Worm (Caenorhabditis elegans) whole organism, L4 larva: Measurements from ENCODE around the gene clec-218.

Source experiments
- F26F4.8 ChIP-seq: fragments of 200-800 bp; sonication (Bioruptor generic); conservative IDR thresholded peaks from 2 replicates; pipeline ENCODE4 v1.3.6; 2022; ENCODE audit warnings: missing genetic modification characterization, missing compliant biosample characterization
- Y105C5A.15 ChIP-seq: fragments of 200-800 bp; sonication (Bioruptor generic); IDR thresholded peaks from 2 replicates; pipeline ENCODE4 v1.3.6; 2022; ENCODE audit warnings: missing genetic modification characterization, missing compliant biosample characterization
- Y48G9A.11 ChIP-seq: fragments of 200-800 bp; sonication (Bioruptor generic); IDR thresholded peaks from 2 replicates; pipeline ENCODE4 v1.3.6; 2022; ENCODE audit warnings: missing genetic modification reagents, missing genetic modification characterization, missing compliant biosample characterization
- ZK337.2 ChIP-seq: fragments of 200-800 bp; sonication (Bioruptor generic); IDR thresholded peaks from 2 replicates; pipeline ENCODE4 v1.3.6; 2022; ENCODE audit warnings: missing genetic modification reagents, missing genetic modification characterization, missing compliant biosample characterization
- aha-1 ChIP-seq: fragments of 150-350 bp; peaks from one replicate; lab custom pipeline; 2014; ENCODE audit warnings: missing biosample characterization, missing genetic modification characterization
- ama-1 ChIP-seq: fragments of 150-350 bp; optimal IDR thresholded peaks from 2 replicates; lab custom pipeline; 2014; ENCODE audit warnings: inconsistent platforms, mixed read lengths
- arid-1 ChIP-seq: fragments of 200-800 bp; sonication (Bioruptor generic); conservative IDR thresholded peaks from 2 replicates; pipeline ENCODE4 v1.3.6; 2022; ENCODE audit warnings: missing genetic modification reagents, missing genetic modification characterization, missing compliant biosample characterization
- ceh-28 ChIP-seq: fragments of 150-350 bp; optimal IDR thresholded peaks from 2 replicates; lab custom pipeline; 2014; ENCODE audit warnings: missing biosample characterization, missing genetic modification reagents, missing genetic modification characterization
- ceh-32 ChIP-seq: sonication (generic microtip); optimal IDR thresholded peaks from 2 replicates; lab custom pipeline; 2016; ENCODE audit warnings: mild to moderate bottlenecking, missing genetic modification characterization, missing compliant biosample characterization; ENCODE audit not compliant: poor library complexity
- ces-1 ChIP-seq: fragments of 150-350 bp; sonication (generic microtip); optimal IDR thresholded peaks from 4 replicates; lab custom pipeline; 2014; ENCODE audit warnings: missing biosample characterization, missing genetic modification reagents, missing genetic modification characterization
- daf-12 ChIP-seq: fragments of 150-350 bp; optimal IDR thresholded peaks from 2 replicates; lab custom pipeline; 2014; ENCODE audit warnings: missing biosample characterization, missing genetic modification reagents, missing genetic modification characterization
- daf-19 ChIP-seq: fragments of 200-800 bp; sonication (Bioruptor generic); conservative IDR thresholded peaks from 2 replicates; pipeline ENCODE4 v1.3.6; 2022; ENCODE audit warnings: missing genetic modification characterization, missing compliant biosample characterization
- dmd-6 ChIP-seq: fragments of 200-800 bp; sonication (Bioruptor generic); IDR thresholded peaks from 2 replicates; pipeline ENCODE4 v1.3.6; 2022; ENCODE audit warnings: missing genetic modification reagents, missing genetic modification characterization, missing compliant biosample characterization
- dmd-9 ChIP-seq: fragments of 200-800 bp; sonication (Bioruptor generic); IDR thresholded peaks from 2 replicates; pipeline ENCODE4 v1.3.6; 2022; ENCODE audit warnings: missing genetic modification reagents, missing genetic modification characterization, missing compliant biosample characterization
- dpl-1 ChIP-seq: fragments of 150-350 bp; optimal IDR thresholded peaks from 2 replicates; lab custom pipeline; 2014; ENCODE audit warnings: missing biosample characterization, missing genetic modification reagents, missing genetic modification characterization
- dve-1 ChIP-seq: sonication (generic microtip); optimal IDR thresholded peaks from 2 replicates; lab custom pipeline; 2017; ENCODE audit warnings: antibody characterized with exemption, mild to moderate bottlenecking, missing genetic modification characterization, missing compliant biosample characterization; ENCODE audit not compliant: insufficient read depth
- egl-43 ChIP-seq: fragments of 200-800 bp; sonication (Bioruptor generic); IDR thresholded peaks from 2 replicates; pipeline ENCODE4 v1.3.6; 2022; ENCODE audit warnings: missing genetic modification reagents, missing genetic modification characterization, missing compliant biosample characterization
- fkh-10 ChIP-seq: fragments of 150-350 bp; optimal IDR thresholded peaks from 2 replicates; lab custom pipeline; 2014; ENCODE audit warnings: missing biosample characterization, missing genetic modification reagents, missing genetic modification characterization
- gei-8 ChIP-seq: fragments of 200-800 bp; sonication (Bioruptor generic); optimal IDR thresholded peaks from 2 replicates; lab custom pipeline; 2018; ENCODE audit warnings: mild to moderate bottlenecking, missing genetic modification characterization, missing compliant biosample characterization
- hif-1 ChIP-seq, 2 experiments: sonication (generic microtip); optimal IDR thresholded peaks; 2 replicates each; lab custom pipeline; 2016 to 2017; ENCODE audit warnings: missing compliant biosample characterization in 2 of 2, missing genetic modification characterization in 2 of 2, missing genetic modification reagents in 2 of 2, missing genotype in 2 of 2, mild to moderate bottlenecking in 1 of 2
- hlh-11 ChIP-seq: fragments of 200-800 bp; sonication (Bioruptor generic); optimal IDR thresholded peaks from 2 replicates; lab custom pipeline; 2018; ENCODE audit warnings: mild to moderate bottlenecking, missing genetic modification characterization, missing compliant biosample characterization
- hmg-1.1 ChIP-seq: fragments of 200-800 bp; sonication (Bioruptor generic); IDR thresholded peaks from 2 replicates; pipeline ENCODE4 v1.3.6; 2022; ENCODE audit warnings: missing genetic modification reagents, missing genetic modification characterization, missing compliant biosample characterization
- lim-7 ChIP-seq: fragments of 200-800 bp; sonication (Bioruptor generic); IDR thresholded peaks from 2 replicates; pipeline ENCODE4 v1.3.6; 2022; ENCODE audit warnings: missing genetic modification characterization, missing compliant biosample characterization
- lin-15B ChIP-seq: fragments of 150-350 bp; sonication (generic microtip); optimal IDR thresholded peaks from 3 replicates; lab custom pipeline; 2014; ENCODE audit warnings: missing biosample characterization, missing genetic modification characterization
- lin-38 ChIP-seq: fragments of 200-800 bp; sonication (Bioruptor generic); IDR thresholded peaks from 2 replicates; pipeline ENCODE4 v1.3.6; 2022; ENCODE audit warnings: missing genetic modification reagents, missing genetic modification characterization, missing compliant biosample characterization
- lin-39 ChIP-seq: fragments of 150-350 bp; optimal IDR thresholded peaks from 2 replicates; lab custom pipeline; 2014; ENCODE audit warnings: missing biosample characterization, missing genetic modification reagents, missing genetic modification characterization
- madf-9 ChIP-seq: fragments of 200-800 bp; sonication (Bioruptor generic); conservative IDR thresholded peaks from 2 replicates; pipeline ENCODE4 v1.3.6; 2022; ENCODE audit warnings: missing genetic modification reagents, missing genetic modification characterization, missing compliant biosample characterization
- mdl-1 ChIP-seq, 2 experiments: fragments of 150-350 bp in 1 of 2; sonication (generic microtip) in 1 of 2; optimal IDR thresholded peaks; 2 replicates each; lab custom pipeline; 2014 to 2017; ENCODE audit warnings: missing biosample characterization in 2 of 2, missing genetic modification characterization in 2 of 2
- mdt-29 ChIP-seq: fragments of 200-800 bp; sonication (Bioruptor generic); IDR thresholded peaks from 2 replicates; pipeline ENCODE4 v1.3.6; 2022; ENCODE audit warnings: missing genetic modification reagents, missing genetic modification characterization, missing compliant biosample characterization
- mep-1 ChIP-seq: fragments of 150-350 bp; sonication (generic microtip); optimal IDR thresholded peaks from 3 replicates; lab custom pipeline; 2014; ENCODE audit warnings: missing biosample characterization, missing genetic modification characterization
- mes-2 ChIP-seq: sonication (generic microtip); optimal IDR thresholded peaks from 2 replicates; lab custom pipeline; 2016; ENCODE audit warnings: missing genotype, mild to moderate bottlenecking, missing genetic modification characterization, missing compliant biosample characterization; ENCODE audit not compliant: poor library complexity, severe bottlenecking
- mxl-2 ChIP-seq: fragments of 200-800 bp; sonication (Bioruptor generic); conservative IDR thresholded peaks from 2 replicates; pipeline ENCODE4 v1.3.6; 2022; ENCODE audit warnings: missing genetic modification reagents, missing genetic modification characterization, missing compliant biosample characterization
- nhr-11 ChIP-seq: fragments of 150-350 bp; optimal IDR thresholded peaks from 2 replicates; lab custom pipeline; 2014; ENCODE audit warnings: missing biosample characterization, missing genetic modification characterization
- nhr-237 ChIP-seq: sonication (generic microtip); optimal IDR thresholded peaks from 2 replicates; lab custom pipeline; 2017; ENCODE audit warnings: missing biosample characterization, missing genetic modification characterization
- nhr-25 ChIP-seq: sonication (generic microtip); optimal IDR thresholded peaks from 2 replicates; lab custom pipeline; 2017; ENCODE audit warnings: missing genetic modification characterization, mild to moderate bottlenecking, missing compliant biosample characterization, antibody characterized with exemption, moderate library complexity, borderline replicate concordance; ENCODE audit not compliant: insufficient read depth
- nhr-48 ChIP-seq: sonication (generic microtip); optimal IDR thresholded peaks from 2 replicates; lab custom pipeline; 2016; ENCODE audit warnings: mild to moderate bottlenecking, missing genetic modification characterization, missing compliant biosample characterization
- nhr-6 ChIP-seq: fragments of 150-350 bp; optimal IDR thresholded peaks from 2 replicates; lab custom pipeline; 2014; ENCODE audit warnings: missing biosample characterization, missing genetic modification characterization
- pha-4 ChIP-seq, 2 experiments: fragments of 150-350 bp in 1 of 2; fragments of 200-800 bp in 1 of 2; sonication (Bioruptor generic) in 1 of 2; IDR thresholded peaks in 1 of 2; optimal IDR thresholded peaks in 1 of 2; 2 replicates each; pipeline versions ENCODE4 v1.3.6 to Lab custom; 2014 to 2022; ENCODE audit warnings: missing genetic modification characterization in 2 of 2, missing genetic modification reagents in 2 of 2, missing biosample characterization in 1 of 2, missing compliant biosample characterization in 1 of 2
- php-3 ChIP-seq: fragments of 200-800 bp; sonication (Bioruptor generic); IDR thresholded peaks from 2 replicates; pipeline ENCODE4 v1.3.6; 2022; ENCODE audit warnings: missing genetic modification reagents, missing genetic modification characterization, missing compliant biosample characterization
- pqm-1 ChIP-seq: sonication (generic microtip); optimal IDR thresholded peaks from 2 replicates; lab custom pipeline; 2017; ENCODE audit warnings: missing biosample characterization, missing genetic modification characterization
- rbr-2 ChIP-seq: sonication (generic microtip); optimal IDR thresholded peaks from 2 replicates; lab custom pipeline; 2016; ENCODE audit warnings: missing genotype, missing genetic modification characterization, missing compliant biosample characterization
- snpc-4 ChIP-seq: fragments of 150-350 bp; optimal IDR thresholded peaks from 2 replicates; lab custom pipeline; 2014; ENCODE audit warnings: missing biosample characterization, missing genetic modification characterization
- spr-3 ChIP-seq: fragments of 200-800 bp; sonication (Bioruptor generic); optimal IDR thresholded peaks from 2 replicates; lab custom pipeline; 2018; ENCODE audit warnings: mild to moderate bottlenecking, missing genetic modification characterization, missing compliant biosample characterization
- tag-97 ChIP-seq: fragments of 200-800 bp; sonication (Bioruptor generic); IDR thresholded peaks from 2 replicates; pipeline ENCODE4 v1.3.6; 2022; ENCODE audit warnings: missing genetic modification characterization, missing compliant biosample characterization
- unc-62 ChIP-seq, 3 experiments: fragments of 150-350 bp in 1 of 3; sonication (generic microtip); optimal IDR thresholded peaks in 2 of 3; peaks in 1 of 3; 1 replicate in 1 of 3; 2 replicates in 2 of 3; lab custom pipeline; 2014 to 2017; ENCODE audit warnings: missing biosample characterization in 3 of 3, missing genetic modification characterization in 3 of 3, missing genetic modification reagents in 3 of 3, missing genotype in 1 of 3

Gene clec-218

DNA sequence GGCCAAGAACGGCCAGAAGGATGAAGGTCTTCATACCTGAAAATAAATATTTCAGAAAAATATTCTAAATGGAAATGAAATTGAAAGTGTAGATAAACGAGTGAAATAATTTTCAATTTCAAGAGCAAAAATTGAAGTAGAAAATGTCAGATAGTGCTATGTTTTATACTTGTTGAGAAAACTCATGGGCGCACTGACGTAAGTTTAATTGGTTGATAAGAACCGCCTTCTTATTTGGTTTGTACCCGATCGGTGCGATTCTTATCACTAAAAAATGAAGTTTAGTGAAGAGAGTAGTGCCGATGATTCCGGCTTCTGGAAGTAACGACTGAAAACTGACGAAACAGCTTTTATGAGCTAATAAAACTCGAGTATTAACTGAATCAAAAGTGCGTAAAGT is 38.8 kb upstream of the clec-218 start, which contains the start of the genes asp-6 and asp-12 (continued):
- TF ChIP-seq hif-1 (tag; optimal IDR thresholded peaks at IDR 0.05; lab: Kevin White, UChicago) (no peak), mep-1 (tag; lab: Kevin White, UChicago) (no peak), hmg-1.1 (GFP tag; lab: Robert Waterston, UW) (no peak), ceh-28 (tag; lab: Kevin White, UChicago) (no peak), pqm-1 (peak; percentile 59), mxl-2 (GFP tag; lab: Robert Waterston, UW) (no peak), hlh-11 (tag; lab: Kevin White, UChicago) (peak; percentile 69), lim-7 (GFP tag; lab: Robert Waterston, UW) (no peak), mdl-1 (tag; optimal IDR thresholded peaks at IDR 0.05; lab: Kevin White, UChicago) (no peak), rbr-2 (tag; lab: Kevin White, UChicago) (no peak), lin-15B (no peak), mdt-29 (GFP tag; lab: Robert Waterston, UW) (peak; percentile 28; the same call in 1 of the 2 replicates), dmd-9 (GFP tag; lab: Robert Waterston, UW) (no peak), ama-1 (lab: Kevin White, UChicago) (no peak), snpc-4 (tag; lab: Kevin White, UChicago) (no peak), nhr-6 (tag; lab: Kevin White, UChicago) (no peak), spr-3 (GFP tag; lab: Kevin White, UChicago) (no peak), nhr-48 (peak; percentile 29), egl-43 (GFP tag; lab: Robert Waterston, UW) (no peak), Y105C5A.15 (no peak), daf-19 (GFP tag; lab: Robert Waterston, UW) (no peak), ZK337.2 (GFP tag; lab: Robert Waterston, UW) (no peak), tag-97 (GFP tag; lab: Robert Waterston, UW) (no peak), fkh-10 (GFP tag; lab: Kevin White, UChicago) (no peak), nhr-237 (tag; lab: Kevin White, UChicago) (no peak), dpl-1 (GFP tag; lab: Kevin White, UChicago) (no peak), lin-39 (tag; lab: Kevin White, UChicago) (no peak), nhr-11 (tag; lab: Kevin White, UChicago) (no peak), daf-12 (tag; lab: Kevin White, UChicago) (no peak), ces-1 (GFP tag; lab: Kevin White, UChicago) (no peak), nhr-25 (tag; lab: Kevin White, UChicago) (no peak), gei-8 (GFP tag; lab: Kevin White, UChicago) (no peak), php-3 (peak; percentile 80), lin-38 (GFP tag; lab: Robert Waterston, UW) (no peak), aha-1 (tag; lab: Kevin White, UChicago) (no peak), mes-2 (tag; lab: Kevin White, UChicago) (peak; percentile 28), ceh-32 (tag; lab: Kevin White, UChicago) (no peak), Y48G9A.11 (GFP tag; lab: Robert Waterston, UW) (no peak), pha-4 (GFP tag; IDR thresholded peaks at IDR 0.05; lab: Robert Waterston, UW) (no peak), pha-4 (tag; optimal IDR thresholded peaks at IDR 0.05; lab: Kevin White, UChicago) (no peak), F26F4.8 (GFP tag; lab: Robert Waterston, UW) (no peak), dve-1 (tag; lab: Kevin White, UChicago) (peak; percentile 59), arid-1 (GFP tag; lab: Robert Waterston, UW) (no peak), unc-62 (GFP tag; optimal IDR thresholded peaks at IDR 0.05 in 1 of 2; lab: Kevin White, UChicago) (peak in 1 of 2 experiments; percentile 12), unc-62 (tag; optimal IDR thresholded peaks at IDR 0.05; lab: Kevin White, UChicago) (no peak), dmd-6 (GFP tag; lab: Robert Waterston, UW) (peak; percentile 84), madf-9 (no peak)
